Fruit fly (Drosophila melanogaster) whole organism, embryonic: ENCODE measurements around the gene Cyp6a18.

Experiments
- Antp ChIP-seq: fragments of 200-800 bp; sonication (Bioruptor generic); optimal IDR thresholded peaks from 3 replicates; lab custom pipeline; 2016; ENCODE audit warnings: missing biosample characterization, missing genetic modification characterization
- Asciz ChIP-seq: fragments of 200-800 bp; sonication (Bioruptor generic); optimal IDR thresholded peaks from 2 replicates; lab custom pipeline; 2017; ENCODE audit warnings: missing biosample characterization, mild to moderate bottlenecking, missing genetic modification characterization, missing genetic modification reagents
- CG10267 ChIP-seq: fragments of 200-800 bp; sonication (Bioruptor generic); optimal IDR thresholded peaks from 2 replicates; lab custom pipeline; 2018; ENCODE audit warnings: missing biosample characterization, mild to moderate bottlenecking, missing genetic modification characterization, moderate library complexity
- CG10274 ChIP-seq: fragments of 200-800 bp; sonication (Bioruptor generic); optimal IDR thresholded peaks from 3 replicates; lab custom pipeline; 2017; ENCODE audit warnings: missing biosample characterization, mild to moderate bottlenecking, missing genetic modification characterization
- CG12219 ChIP-seq: fragments of 200-800 bp; sonication (Bioruptor generic); optimal IDR thresholded peaks from 3 replicates; lab custom pipeline; 2018; ENCODE audit warnings: missing biosample characterization, mild to moderate bottlenecking, missing genetic modification characterization
- CG13296 ChIP-seq: fragments of 200-800 bp; sonication (Bioruptor generic); optimal IDR thresholded peaks from 3 replicates; lab custom pipeline; 2018; ENCODE audit warnings: missing biosample characterization, mild to moderate bottlenecking, missing genetic modification characterization
- CG15011 ChIP-seq: fragments of 200-800 bp; sonication (Bioruptor generic); optimal IDR thresholded peaks from 3 replicates; lab custom pipeline; 2018; ENCODE audit warnings: missing biosample characterization, mild to moderate bottlenecking, missing genetic modification characterization
- CG16863 ChIP-seq: fragments of 200-800 bp; sonication (Bioruptor generic); optimal IDR thresholded peaks from 3 replicates; lab custom pipeline; 2016; ENCODE audit warnings: missing biosample characterization, missing genetic modification characterization
- CG17359 ChIP-seq: fragments of 200-800 bp; sonication (Bioruptor generic); optimal IDR thresholded peaks from 3 replicates; lab custom pipeline; 2018; ENCODE audit warnings: missing biosample characterization, mild to moderate bottlenecking, missing genetic modification characterization, moderate library complexity
- CG17802 ChIP-seq: fragments of 200-800 bp; sonication (Bioruptor generic); optimal IDR thresholded peaks from 2 replicates; lab custom pipeline; 2018; ENCODE audit warnings: missing biosample characterization, mild to moderate bottlenecking, missing genetic modification characterization, moderate library complexity
- CG2889 ChIP-seq: fragments of 200-800 bp; sonication (Bioruptor generic); IDR thresholded peaks from 3 replicates; pipeline ENCODE4 v1.3.6; 2022; ENCODE audit warnings: missing biosample characterization, missing genetic modification characterization
- CG30403 ChIP-seq: fragments of 200-800 bp; sonication (Bioruptor generic); optimal IDR thresholded peaks from 3 replicates; lab custom pipeline; 2016; ENCODE audit warnings: missing biosample characterization, missing genetic modification characterization
- CG3065 ChIP-seq: fragments of 200-800 bp; sonication (Bioruptor generic); optimal IDR thresholded peaks from 2 replicates; lab custom pipeline; 2016; ENCODE audit warnings: missing biosample characterization, missing genetic modification characterization
- CG31388 ChIP-seq: fragments of 200-800 bp; sonication (Bioruptor generic); optimal IDR thresholded peaks from 2 replicates; lab custom pipeline; 2016; ENCODE audit warnings: missing biosample characterization, missing genetic modification characterization
- CG3847 ChIP-seq: fragments of 200-800 bp; sonication (Bioruptor generic); IDR thresholded peaks from 2 replicates; pipeline ENCODE4 v1.3.6; 2022; ENCODE audit warnings: missing biosample characterization, missing genetic modification characterization
- CG4360 ChIP-seq: fragments of 200-800 bp; sonication (Bioruptor generic); IDR thresholded peaks from 2 replicates; pipeline ENCODE4 v1.3.6; 2022; ENCODE audit warnings: missing biosample characterization, missing genetic modification characterization
- CG5953 ChIP-seq: fragments of 200-800 bp; sonication (Bioruptor generic); IDR thresholded peaks from 2 replicates; pipeline ENCODE4 v1.3.6; 2022; ENCODE audit warnings: missing biosample characterization, missing genetic modification characterization
- CG6683 ChIP-seq: fragments of 200-800 bp; sonication (Bioruptor generic); optimal IDR thresholded peaks from 2 replicates; lab custom pipeline; 2017; ENCODE audit warnings: missing biosample characterization, mild to moderate bottlenecking, missing genetic modification characterization, missing genetic modification reagents
- CG7987 ChIP-seq: fragments of 200-800 bp; sonication (Bioruptor generic); optimal IDR thresholded peaks from 2 replicates; lab custom pipeline; 2018; ENCODE audit warnings: missing biosample characterization, mild to moderate bottlenecking, missing genetic modification characterization, moderate library complexity
- CG8388 ChIP-seq: fragments of 200-800 bp; sonication (Bioruptor generic); optimal IDR thresholded peaks from 2 replicates; lab custom pipeline; 2019; ENCODE audit warnings: missing biosample characterization, mild to moderate bottlenecking, missing genetic modification characterization, moderate library complexity
- CG8765 ChIP-seq: fragments of 200-800 bp; sonication (Bioruptor generic); IDR thresholded peaks from 2 replicates; pipeline ENCODE4 v1.3.6; 2022; ENCODE audit warnings: missing biosample characterization, missing genetic modification characterization
- CHES-1-like ChIP-seq: fragments of 200-800 bp; sonication (Bioruptor generic); optimal IDR thresholded peaks from 2 replicates; lab custom pipeline; 2016; ENCODE audit warnings: missing biosample characterization, missing genetic modification characterization
- Chrac-16 ChIP-seq: fragments of 200-800 bp; sonication (Bioruptor generic); optimal IDR thresholded peaks from 3 replicates; lab custom pipeline; 2016; ENCODE audit warnings: missing biosample characterization, missing genetic modification characterization
- Dek ChIP-seq: fragments of 200-800 bp; sonication (Bioruptor generic); optimal IDR thresholded peaks from 3 replicates; lab custom pipeline; 2019; ENCODE audit warnings: missing biosample characterization, mild to moderate bottlenecking, missing genetic modification characterization, moderate library complexity
- Dll ChIP-seq: fragments of 200-800 bp; sonication (Bioruptor generic); IDR thresholded peaks from 4 replicates; pipeline ENCODE4 v1.3.6; 2022; ENCODE audit warnings: missing biosample characterization, missing genetic modification characterization; ENCODE audit not compliant: partially characterized antibody
- Fer1 ChIP-seq: fragments of 200-800 bp; sonication (Bioruptor generic); optimal IDR thresholded peaks from 2 replicates; lab custom pipeline; 2017; ENCODE audit warnings: missing biosample characterization, mild to moderate bottlenecking, missing genetic modification characterization
- MBD-R2 ChIP-seq: fragments of 200-800 bp; sonication (Bioruptor generic); IDR thresholded peaks from 2 replicates; pipeline ENCODE4 v1.3.6; 2022; ENCODE audit warnings: missing biosample characterization, missing genetic modification characterization
- Nf-YB ChIP-seq: fragments of 200-800 bp; sonication (Bioruptor generic); optimal IDR thresholded peaks from 3 replicates; lab custom pipeline; 2019; ENCODE audit warnings: missing biosample characterization, mild to moderate bottlenecking, missing genetic modification characterization, moderate library complexity
- Six4 ChIP-seq: fragments of 200-800 bp; sonication (Bioruptor generic); optimal IDR thresholded peaks from 2 replicates; lab custom pipeline; 2016; ENCODE audit warnings: missing biosample characterization, missing genetic modification characterization
- Spps ChIP-seq: fragments of 200-800 bp; sonication (Bioruptor generic); optimal IDR thresholded peaks from 2 replicates; lab custom pipeline; 2018; ENCODE audit warnings: missing biosample characterization, mild to moderate bottlenecking, missing genetic modification characterization
- Sry-δ ChIP-seq: fragments of 200-800 bp; sonication (Bioruptor generic); optimal IDR thresholded peaks from 2 replicates; lab custom pipeline; 2016; ENCODE audit warnings: missing biosample characterization, missing genetic modification characterization
- Taf1 ChIP-seq: fragments of 200-800 bp; sonication (Bioruptor generic); IDR thresholded peaks from 2 replicates; pipeline ENCODE4 v1.3.6; 2022; ENCODE audit warnings: missing biosample characterization, missing genetic modification characterization
- Vsx1 ChIP-seq: fragments of 200-800 bp; sonication (Bioruptor generic); optimal IDR thresholded peaks from 2 replicates; lab custom pipeline; 2017; ENCODE audit warnings: missing biosample characterization, mild to moderate bottlenecking, missing genetic modification characterization, missing genetic modification reagents
- amos ChIP-seq: fragments of 200-800 bp; sonication (Bioruptor generic); IDR thresholded peaks from 2 replicates; pipeline ENCODE4 v1.3.6; 2022; ENCODE audit warnings: missing biosample characterization, missing genetic modification characterization; ENCODE audit not compliant: partially characterized antibody
- aop ChIP-seq: fragments of 200-800 bp; sonication (Bioruptor generic); IDR thresholded peaks from 2 replicates; pipeline ENCODE4 v1.3.6; 2022; ENCODE audit warnings: missing biosample characterization, missing genetic modification characterization
- ato ChIP-seq: fragments of 200-800 bp; sonication (Bioruptor generic); IDR thresholded peaks from 2 replicates; pipeline ENCODE4 v1.3.6; 2022; ENCODE audit warnings: missing biosample characterization, missing genetic modification characterization; ENCODE audit not compliant: partially characterized antibody
- bab2 ChIP-seq: fragments of 200-800 bp; sonication (Bioruptor generic); optimal IDR thresholded peaks from 2 replicates; lab custom pipeline; 2016; ENCODE audit warnings: missing biosample characterization, missing genetic modification characterization
- dysf ChIP-seq: fragments of 200-800 bp; sonication (Bioruptor generic); IDR thresholded peaks from 3 replicates; pipeline ENCODE4 v1.3.6; 2022; ENCODE audit warnings: missing biosample characterization, missing genetic modification characterization
- ems ChIP-seq: fragments of 200-800 bp; sonication (Bioruptor generic); optimal IDR thresholded peaks from 3 replicates; lab custom pipeline; 2016; ENCODE audit warnings: missing biosample characterization, missing genetic modification characterization
- en ChIP-seq: fragments of 200-800 bp; sonication (Bioruptor generic); optimal IDR thresholded peaks from 2 replicates; lab custom pipeline; 2016; ENCODE audit warnings: missing biosample characterization, missing genetic modification characterization
- fru ChIP-seq: fragments of >200 bp; optimal IDR thresholded peaks from 2 replicates; lab custom pipeline; 2017
- grn ChIP-seq: fragments of 200-800 bp; sonication (Bioruptor generic); optimal IDR thresholded peaks from 3 replicates; lab custom pipeline; 2017; ENCODE audit warnings: missing biosample characterization, missing genetic modification characterization
- gro ChIP-seq: fragments of 200-800 bp; sonication (Bioruptor generic); optimal IDR thresholded peaks from 2 replicates; lab custom pipeline; 2016; ENCODE audit warnings: missing biosample characterization, missing genetic modification characterization
- gsb ChIP-seq: fragments of 200-800 bp; sonication (Bioruptor generic); IDR thresholded peaks from 2 replicates; pipeline ENCODE4 v1.3.6; 2022; ENCODE audit warnings: missing biosample characterization, missing genetic modification characterization
- her ChIP-seq: fragments of 200-800 bp; sonication (Bioruptor generic); optimal IDR thresholded peaks from 2 replicates; lab custom pipeline; 2016; ENCODE audit warnings: missing biosample characterization, missing genetic modification characterization
- kni ChIP-seq: fragments of 200-800 bp; sonication (Bioruptor generic); optimal IDR thresholded peaks from 3 replicates; lab custom pipeline; 2017; ENCODE audit warnings: mild to moderate bottlenecking, missing biosample characterization, missing genetic modification reagents, missing genetic modification characterization
- nau ChIP-seq: fragments of 200-800 bp; sonication (Bioruptor generic); optimal IDR thresholded peaks from 3 replicates; lab custom pipeline; 2017; ENCODE audit warnings: missing biosample characterization, mild to moderate bottlenecking, missing genetic modification characterization, missing genetic modification reagents
- otp ChIP-seq: fragments of 200-800 bp; sonication (Bioruptor generic); IDR thresholded peaks from 3 replicates; pipeline ENCODE4, ENCODE4 v1.3.6; 2022; ENCODE audit warnings: missing biosample characterization, missing genetic modification characterization
- pros ChIP-seq: fragments of 200-800 bp; sonication (Bioruptor generic); optimal IDR thresholded peaks from 3 replicates; lab custom pipeline; 2019; ENCODE audit warnings: missing biosample characterization, mild to moderate bottlenecking, missing genetic modification characterization, moderate library complexity
- pzg ChIP-seq: fragments of 200-800 bp; sonication (Bioruptor generic); optimal IDR thresholded peaks from 3 replicates; lab custom pipeline; 2018; ENCODE audit warnings: missing biosample characterization, mild to moderate bottlenecking, missing genetic modification characterization, moderate library complexity
- run ChIP-seq: fragments of 200-800 bp; sonication (Bioruptor generic); optimal IDR thresholded peaks from 3 replicates; lab custom pipeline; 2018; ENCODE audit warnings: missing biosample characterization, mild to moderate bottlenecking, missing genetic modification characterization
- stc ChIP-seq: fragments of 200-800 bp; sonication (Bioruptor generic); IDR thresholded peaks from 2 replicates; pipeline ENCODE4 v1.3.6; 2022; ENCODE audit warnings: missing biosample characterization, missing genetic modification characterization

Cyp6a18 gene

dm6 chr3R:27440628-27441027, 37.8 kb upstream of the Cyp6a18 start, which contains the start of gene CG44290 (continued):
- no peak for TF ChIP-seq ato (GFP tag; lab: Robert Waterston, UW)
- TF ChIP-seq CG12219 (GFP tag; lab: Kevin White, UChicago) = peak; percentile 25
- TF ChIP-seq Sry-δ = no peak
- peak; percentile 66; the same call in 1 of the 3 replicates for TF ChIP-seq otp (GFP tag; lab: Robert Waterston, UW)
- TF ChIP-seq CG5953 (GFP tag; lab: Robert Waterston, UW) = no peak
- no peak for TF ChIP-seq ems (GFP tag; lab: Kevin White, UChicago)
- TF ChIP-seq CG7987 = no peak
- no peak for TF ChIP-seq CG31388
- TF ChIP-seq pzg (GFP tag; lab: Kevin White, UChicago) = no peak
- no peak for TF ChIP-seq Fer1 (GFP tag; lab: Kevin White, UChicago)
- TF ChIP-seq CG13296 (GFP tag; lab: Kevin White, UChicago) = no peak
- TF ChIP-seq CG2889 = no peak
- no peak for TF ChIP-seq CG4360 (GFP tag; lab: Robert Waterston, UW)
- TF ChIP-seq Taf1 (GFP tag; lab: Robert Waterston, UW) = no peak
- TF ChIP-seq pros = peak; percentile 95
- no peak for TF ChIP-seq MBD-R2 (GFP tag; lab: Robert Waterston, UW)
- peak; percentile 43; the same call in 1 of the 2 replicates for TF ChIP-seq CG8765 (GFP tag; lab: Robert Waterston, UW)
- TF ChIP-seq Vsx1 (GFP tag; lab: Kevin White, UChicago) = no peak
- peak; percentile 45 for TF ChIP-seq Antp (GFP tag; lab: Kevin White, UChicago)
- no peak for TF ChIP-seq gsb (GFP tag; lab: Robert Waterston, UW)
- peak; percentile 26 for TF ChIP-seq CG17802 (tag; lab: Kevin White, UChicago)
- TF ChIP-seq CG10274 (GFP tag; lab: Kevin White, UChicago) = no peak
- TF ChIP-seq CG15011 = no peak
- TF ChIP-seq fru (lab: Kevin White, UChicago) = no peak
- TF ChIP-seq Dll (GFP tag; lab: Robert Waterston, UW) = no peak
- TF ChIP-seq grn (GFP tag; lab: Kevin White, UChicago) = peak; percentile 90
- no peak for TF ChIP-seq CG17359
- TF ChIP-seq aop (GFP tag; lab: Robert Waterston, UW) = no peak
- peak; percentile 43 for TF ChIP-seq CG8388 (GFP tag; lab: Kevin White, UChicago)
- no peak for TF ChIP-seq CG6683 (GFP tag; lab: Kevin White, UChicago)
- no peak for TF ChIP-seq CG3847
- no peak for TF ChIP-seq CG16863 (GFP tag; lab: Kevin White, UChicago)
- TF ChIP-seq Asciz = peak; percentile 27
- TF ChIP-seq dysf = no peak; the same call in 2 of the 3 replicates
- TF ChIP-seq Six4 = peak; percentile 11
- peak; percentile 31 for TF ChIP-seq CG30403
- TF ChIP-seq CG10267 (tag; lab: Kevin White, UChicago) = peak; percentile 69
- TF ChIP-seq CHES-1-like (GFP tag; lab: Kevin White, UChicago) = no peak
- no peak for TF ChIP-seq Dek
- TF ChIP-seq CG3065 (GFP tag; lab: Kevin White, UChicago) = no peak
- TF ChIP-seq kni (GFP tag; lab: Kevin White, UChicago) = no peak
- no peak for TF ChIP-seq en (GFP tag; lab: Kevin White, UChicago)
- TF ChIP-seq stc = no peak
- TF ChIP-seq bab2 (GFP tag; lab: Kevin White, UChicago) = peak; percentile 42
- peak; percentile 60 for TF ChIP-seq Spps (tag; lab: Kevin White, UChicago)
- peak; percentile 40 for TF ChIP-seq Chrac-16 (GFP tag; lab: Kevin White, UChicago)
- no peak for TF ChIP-seq her (GFP tag; lab: Kevin White, UChicago)
- no peak for TF ChIP-seq amos (GFP tag; lab: Robert Waterston, UW)
- no peak for TF ChIP-seq gro (GFP tag; lab: Kevin White, UChicago)
- no peak for TF ChIP-seq Nf-YB (GFP tag; lab: Kevin White, UChicago)
- TF ChIP-seq run = no peak
- no peak for TF ChIP-seq nau (GFP tag; lab: Kevin White, UChicago)
